Fruit fly (Drosophila melanogaster) Kc167 (cell line): Measurements from ENCODE around the gene Pfdn4.

ENCODE experiments used
- Myc ChIP-seq: fragments of >200 bp; optimal IDR thresholded peaks from 2 replicates; lab custom pipeline; 2017; ENCODE audit warnings: missing external identifiers
- Sin3A ChIP-seq: fragments of >200 bp; optimal IDR thresholded peaks from 2 replicates; lab custom pipeline; 2018; ENCODE audit warnings: missing external identifiers
- insv ChIP-seq: fragments of >200 bp; optimal IDR thresholded peaks from 3 replicates; lab custom pipeline; 2018; ENCODE audit warnings: missing external identifiers
- psq ChIP-seq: fragments of >200 bp; optimal IDR thresholded peaks from 2 replicates; lab custom pipeline; 2017; ENCODE audit warnings: missing external identifiers

dm6 chr3L:5367744-5368507 is at the start of gene Pfdn4:
- TF ChIP-seq insv (lab: Kevin White, UChicago) (no peak), Myc (lab: Kevin White, UChicago) (no peak), Sin3A (lab: Kevin White, UChicago) (no peak), psq (lab: Kevin White, UChicago) (no peak)
